Fruit fly (Drosophila melanogaster) whole organism, larva: ENCODE results near the gene CG14721.
A peak's percentile ranks its signal among the peaks of the same experiment; 100 is the strongest.

Experiments used
- noc ChIP-seq: fragments of 200-800 bp; sonication (Bioruptor generic); optimal IDR thresholded peaks from 3 replicates; lab custom pipeline; 2019; ENCODE audit warnings: missing biosample characterization, mild to moderate bottlenecking, missing genetic modification characterization, moderate library complexity

The CG14721 gene

dm6 chr3R:11751756-11752155 lies 16.5 kb downstream of the CG14721 start:
- no peak for TF ChIP-seq noc (tag; lab: Kevin White, UChicago)

dm6 chr3R:11756762-11757161 lies 21.5 kb downstream of the CG14721 start:
- TF ChIP-seq noc (tag; lab: Kevin White, UChicago): no peak

DNA sequence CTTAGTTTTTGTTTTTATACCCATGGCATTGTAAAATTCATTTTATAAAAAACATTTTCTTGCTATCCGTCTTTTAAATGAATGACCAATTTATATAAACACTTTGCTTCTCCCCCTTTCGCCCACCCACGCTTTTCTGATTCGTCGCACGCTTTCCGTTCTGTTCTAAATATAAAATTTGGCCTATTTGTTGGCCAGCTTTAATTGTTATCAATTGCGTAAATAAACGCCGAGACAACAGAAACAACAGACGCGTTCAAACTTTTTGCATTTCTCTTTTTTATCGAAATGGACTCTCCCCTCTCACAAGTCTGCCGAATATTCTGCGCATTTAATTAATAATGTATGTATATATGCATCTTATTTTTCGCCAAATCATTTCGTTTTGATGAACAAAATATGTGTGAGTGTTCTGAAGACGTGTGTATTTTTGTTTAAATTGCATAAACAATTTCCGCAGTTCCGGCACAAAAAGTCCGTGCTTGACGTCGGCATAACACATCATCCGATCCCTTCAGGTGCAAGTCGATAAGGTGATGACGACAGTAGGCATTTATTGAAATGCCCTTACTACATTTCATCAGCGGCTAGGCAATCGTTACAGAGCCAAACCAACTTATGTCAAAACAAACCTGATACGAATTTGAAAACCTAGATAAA lies 22.1 kb downstream of the CG14721 start:
- TF ChIP-seq noc (tag; lab: Kevin White, UChicago): no peak

dm6 chr3R:11758160-11758506 lies 22.9 kb downstream of the CG14721 start:
- TF ChIP-seq noc (tag; lab: Kevin White, UChicago): no peak

dm6 chr3R:11758507-11759184 lies 23.4 kb downstream of the CG14721 start:
- TF ChIP-seq noc (tag; lab: Kevin White, UChicago): peak; percentile 40

DNA sequence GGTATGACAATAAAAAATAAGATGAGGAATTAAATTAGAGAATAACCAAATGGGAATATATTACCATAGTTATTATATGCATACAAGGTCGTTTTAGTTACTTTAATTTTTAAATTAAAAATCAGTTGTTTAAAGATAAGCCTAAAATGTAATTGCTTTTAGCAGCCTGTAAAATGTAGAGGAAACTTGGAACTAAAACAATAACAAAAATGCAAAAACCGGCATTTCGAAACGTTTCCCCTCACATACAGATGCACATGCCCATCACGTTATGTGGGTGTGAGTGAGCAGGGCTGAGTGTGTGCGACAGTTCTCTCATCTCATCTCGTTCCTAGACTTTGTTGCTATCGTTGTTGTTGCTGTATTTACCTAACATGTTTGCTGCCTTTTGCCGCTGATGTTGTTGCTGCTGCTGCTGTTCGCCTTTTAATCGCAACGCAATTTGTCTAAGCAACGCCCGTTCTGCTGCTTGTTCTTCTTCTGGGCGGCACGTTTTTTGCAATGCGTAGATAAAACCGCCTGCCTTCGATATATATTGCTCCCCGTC lies 24.0 kb downstream of the CG14721 start:
- TF ChIP-seq noc (tag; lab: Kevin White, UChicago): no peak

dm6 chr3R:11759971-11760370 lies 24.7 kb downstream of the CG14721 start:
- no peak for TF ChIP-seq noc (tag; lab: Kevin White, UChicago)

- peak; percentile 99 for TF ChIP-seq noc (tag; lab: Kevin White, UChicago)
Measured at dm6 chr3R:11760669-11761387, 25.6 kb downstream of the CG14721 start.

dm6 chr3R:11761718-11762117 lies 26.5 kb downstream of the CG14721 start:
- TF ChIP-seq noc (tag; lab: Kevin White, UChicago): no peak

dm6 chr3R:11762500-11762899 lies 27.3 kb downstream of the CG14721 start:
- no peak for TF ChIP-seq noc (tag; lab: Kevin White, UChicago)

DNA sequence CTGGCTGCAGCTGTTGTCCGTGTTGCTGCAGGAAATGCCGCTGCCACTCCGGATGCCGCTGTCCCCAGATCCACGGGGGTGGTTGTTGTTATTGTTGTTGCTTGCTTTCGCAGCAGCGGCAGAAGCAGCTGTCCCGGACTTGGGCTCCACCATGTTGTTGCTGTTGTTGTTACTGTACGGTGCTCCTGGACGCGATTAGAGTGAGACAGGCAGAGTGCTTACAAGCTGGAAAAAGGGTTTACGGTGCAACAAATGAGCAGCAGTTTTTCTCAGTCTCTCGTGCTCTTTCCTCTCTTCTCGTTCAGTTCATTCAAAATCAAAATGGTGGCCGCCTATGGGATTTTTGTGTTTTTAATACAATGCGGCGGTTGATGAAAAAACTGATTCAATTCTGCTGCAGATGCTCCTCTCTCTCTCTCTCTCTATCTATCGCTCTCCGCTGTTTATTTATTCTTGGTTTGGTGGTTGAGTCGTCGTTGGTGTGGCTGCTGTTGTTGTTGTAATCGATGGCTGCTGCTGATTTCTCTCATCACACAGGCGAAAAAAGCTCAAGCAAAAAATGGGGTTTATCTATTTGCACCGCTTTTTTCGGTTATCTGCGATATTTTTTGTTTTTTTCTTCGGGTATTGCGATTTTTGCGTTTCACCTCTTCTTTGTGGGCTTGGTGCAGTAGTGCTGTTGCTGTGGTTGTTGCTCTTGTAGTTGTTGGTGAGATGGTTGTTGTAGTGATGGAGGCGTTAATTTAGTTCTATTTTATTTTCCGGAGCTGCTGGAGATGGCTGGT lies 28.4 kb downstream of the CG14721 start:
- no peak for TF ChIP-seq noc (tag; lab: Kevin White, UChicago)

DNA sequence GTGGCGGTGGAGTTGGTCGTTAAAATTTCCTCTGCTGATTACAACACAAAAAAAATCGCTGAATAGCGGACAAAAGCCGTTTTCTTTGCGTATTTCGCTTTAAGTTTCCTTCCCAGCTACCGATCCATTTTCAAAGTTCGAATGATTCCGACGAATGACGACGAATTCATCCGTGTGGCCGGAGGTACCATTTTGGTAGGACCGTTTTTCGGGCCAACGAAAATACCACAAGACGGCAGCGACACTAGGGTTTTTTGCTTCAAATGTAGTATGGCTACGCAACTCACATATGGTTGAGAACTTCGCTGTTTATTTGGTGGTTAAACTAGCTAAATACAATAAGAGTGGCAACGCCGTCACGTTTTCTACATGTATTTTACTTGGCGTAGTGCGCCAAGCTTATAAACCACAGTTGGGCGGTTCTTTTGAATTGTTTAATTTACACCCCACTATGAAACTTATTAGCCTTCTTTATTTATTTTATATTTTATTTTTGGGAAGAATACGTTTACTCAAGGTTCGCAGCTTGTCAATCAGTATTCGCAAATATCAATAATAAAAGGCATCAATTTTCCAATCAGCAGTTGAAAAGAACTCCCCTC lies 29.1 kb downstream of the CG14721 start, which contains the start of gene Lk6:
Gene Lk6 (minus strand): TSS at position 179 of the 602 bp plus-strand sequence.
- peak; percentile 73 for TF ChIP-seq noc (tag; lab: Kevin White, UChicago)

DNA sequence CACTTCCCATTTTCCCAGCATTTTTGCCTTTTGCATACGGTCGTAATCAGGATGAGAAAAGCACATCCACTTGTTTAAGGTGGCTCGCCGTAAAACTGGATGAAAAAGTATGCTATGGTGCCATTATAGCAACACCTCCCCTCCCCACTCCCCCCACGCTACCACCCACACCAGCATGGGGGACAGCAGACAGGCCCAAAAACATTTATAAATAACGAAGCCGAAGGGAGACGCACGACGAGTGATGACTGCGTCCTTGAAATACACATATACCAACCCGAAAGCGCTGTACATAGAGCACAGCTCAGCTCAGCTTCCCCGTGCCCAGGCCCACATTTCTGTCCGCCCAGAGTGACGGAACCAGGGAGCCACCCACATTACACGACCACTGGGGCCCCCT lies 35.5 kb downstream of the CG14721 start:
- no peak for TF ChIP-seq noc (tag; lab: Kevin White, UChicago)

dm6 chr3R:11771492-11771891 lies 36.2 kb downstream of the CG14721 start:
- TF ChIP-seq noc (tag; lab: Kevin White, UChicago): no peak
